In genomic region chrIV:2817038-2817437, ce11 we compare ENCODE assay signal across 3 worm cellular contexts.
TF ChIP-seq lines count a peak whose summit lies in the region.

No protein-coding gene starts in this region.

TF ChIP-seq in whole organism, L4 larva, 104 proteins besides CTCF, POLR2A, EP300 and RAD21:
- TF ChIP-seq ceh-28 (tag; optimal IDR thresholded peaks at IDR 0.05; lab: Kevin White, UChicago) = no peak
- peak; percentile 24 for TF ChIP-seq aha-1 (tag; lab: Kevin White, UChicago)
- peak; percentile 82 for TF ChIP-seq set-16 (GFP tag; IDR thresholded peaks at IDR 0.05; lab: Robert Waterston, UW)
- TF ChIP-seq madf-9 (GFP tag; conservative IDR thresholded peaks at IDR 0.05; lab: Robert Waterston, UW) = 0 out of 2 replicates have a peak, but pooled peaks have one; percentile 23
- TF ChIP-seq mes-2 (tag; optimal IDR thresholded peaks at IDR 0.05; lab: Kevin White, UChicago; ENCODE audit: poor library complexity, severe bottlenecking) = no peak

TF ChIP-seq in whole organism, midembryonic, 9 proteins besides CTCF, POLR2A, EP300 and RAD21:
- TF ChIP-seq klf-2 (GFP tag; conservative IDR thresholded peaks at IDR 0.05; lab: Robert Waterston, UW) = no peak
- 0 out of 2 replicates have a peak, but pooled peaks have one; percentile 35 for TF ChIP-seq flt-1 (GFP tag; IDR thresholded peaks at IDR 0.05; lab: Robert Waterston, UW)

TF ChIP-seq in whole organism, young adult, 124 proteins besides CTCF, POLR2A, EP300 and RAD21:
- no peak for TF ChIP-seq madf-6 (GFP tag; IDR thresholded peaks at IDR 0.05; lab: Robert Waterston, UW)
- TF ChIP-seq dpff-1 (tag; optimal IDR thresholded peaks at IDR 0.05; lab: Kevin White, UChicago) = no peak
- TF ChIP-seq ztf-26 (tag; optimal IDR thresholded peaks at IDR 0.05; lab: Kevin White, UChicago) = no peak
- TF ChIP-seq lin-40 (tag; optimal IDR thresholded peaks at IDR 0.05; lab: Kevin White, UChicago) = no peak
- no peak for TF ChIP-seq snpc-4 (GFP tag; optimal IDR thresholded peaks at IDR 0.05; lab: Kevin White, UChicago)
- TF ChIP-seq snpc-4 (tag; optimal IDR thresholded peaks at IDR 0.05; lab: Kevin White, UChicago) = peak in 2 of 4 experiments; percentile 65 to 88
- peak; percentile 79 for TF ChIP-seq zfh-2 (GFP tag; conservative IDR thresholded peaks at IDR 0.05; lab: Robert Waterston, UW)
- TF ChIP-seq nhr-179 (tag; optimal IDR thresholded peaks at IDR 0.05; lab: Kevin White, UChicago) = no peak
- TF ChIP-seq ztf-25 (GFP tag; IDR thresholded peaks at IDR 0.05; lab: Robert Waterston, UW) = no peak
- TF ChIP-seq chd-7 (tag; optimal IDR thresholded peaks at IDR 0.05; lab: Kevin White, UChicago) = peak; percentile 12
- TF ChIP-seq pbrm-1 (GFP tag; IDR thresholded peaks at IDR 0.05; lab: Robert Waterston, UW) = no peak
- no peak for TF ChIP-seq nhr-90 (tag; optimal IDR thresholded peaks at IDR 0.05; lab: Kevin White, UChicago)
- TF ChIP-seq fkh-3 (tag; optimal IDR thresholded peaks at IDR 0.05; lab: Kevin White, UChicago) = no peak
- TF ChIP-seq F57A8.1 (GFP tag; optimal IDR thresholded peaks at IDR 0.05; lab: Kevin White, UChicago) = no peak
- no peak for TF ChIP-seq K11D2.4 (GFP tag; IDR thresholded peaks at IDR 0.05; lab: Robert Waterston, UW)
- no peak for TF ChIP-seq unc-130 (GFP tag; optimal IDR thresholded peaks at IDR 0.05; lab: Kevin White, UChicago)
